Fruit fly (Drosophila melanogaster): ENCODE results near the gene Smg6.

The Smg6 gene

DNA sequence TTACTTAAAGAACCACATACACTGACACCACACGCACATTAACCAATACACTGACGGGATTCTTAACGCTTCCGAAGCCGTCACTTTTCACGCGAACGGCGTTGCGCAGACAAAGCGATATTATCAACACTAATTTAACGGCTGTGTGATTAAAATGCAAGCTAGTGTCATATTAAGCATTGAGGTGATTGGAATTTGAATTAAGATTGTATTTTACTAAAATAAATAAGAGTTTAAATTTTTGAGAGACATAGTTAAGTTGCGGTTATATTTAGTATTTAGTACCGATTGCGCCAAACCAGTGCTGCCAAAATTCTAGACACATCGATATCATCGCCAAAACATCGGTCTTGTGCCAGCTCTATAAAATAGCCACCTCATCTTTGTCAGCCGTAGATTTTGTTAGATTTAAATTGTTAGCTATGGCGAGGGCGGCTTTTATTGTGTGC lies 5.8 kb upstream of the Smg6 start, which contains the start of the genes Ythdf and bai (continued):
- peak; percentile 91 for TF ChIP-seq knrl (GFP tag; IDR thresholded peaks at IDR 0.05; ENCODE audit: partially characterized antibody)
- peak; percentile 78 for TF ChIP-seq HmgZ (tag; optimal IDR thresholded peaks at IDR 0.05)
- TF ChIP-seq danr (GFP tag; IDR thresholded peaks at IDR 0.05): no peak
- TF ChIP-seq CG12769 (tag; optimal IDR thresholded peaks at IDR 0.05): no peak
- peak; percentile 84 for TF ChIP-seq pzg (GFP tag; optimal IDR thresholded peaks at IDR 0.05)
- TF ChIP-seq CG11398 (GFP tag; optimal IDR thresholded peaks at IDR 0.05): peak; percentile 2
- peak; percentile 38 for TF ChIP-seq CG17829 (tag; optimal IDR thresholded peaks at IDR 0.05)
- TF ChIP-seq Camta (GFP tag; optimal IDR thresholded peaks at IDR 0.05): peak; percentile 30
- peak; percentile 47 for TF ChIP-seq Dp (GFP tag; optimal IDR thresholded peaks at IDR 0.05)
- no peak for TF ChIP-seq en (GFP tag; optimal IDR thresholded peaks at IDR 0.05)
- peak; percentile 74 for TF ChIP-seq CG2129 (GFP tag; IDR thresholded peaks at IDR 0.05; ENCODE audit: partially characterized antibody)
- TF ChIP-seq lab (GFP tag; optimal IDR thresholded peaks at IDR 0.05): no peak
- no peak for TF ChIP-seq al (GFP tag; IDR thresholded peaks at IDR 0.05)
- no peak for TF ChIP-seq CG13424 (tag; optimal IDR thresholded peaks at IDR 0.05)
- peak; percentile 14 for TF ChIP-seq Fer1 (GFP tag; optimal IDR thresholded peaks at IDR 0.05)
- no peak for TF ChIP-seq BtbVII (GFP tag; optimal IDR thresholded peaks at IDR 0.05)
- TF ChIP-seq phol (tag; optimal IDR thresholded peaks at IDR 0.05): peak; percentile 62
- peak; percentile 81 for TF ChIP-seq CG14710 (tag; optimal IDR thresholded peaks at IDR 0.05)
- peak; percentile 34 for TF ChIP-seq CG12942 (GFP tag; optimal IDR thresholded peaks at IDR 0.05)
- TF ChIP-seq NFAT (GFP tag; IDR thresholded peaks at IDR 0.05): no peak; the same call in 1 of the 2 replicates
- TF ChIP-seq Lim3 (GFP tag; IDR thresholded peaks at IDR 0.05): no peak
- no peak for TF ChIP-seq fru (optimal IDR thresholded peaks at IDR 0.05)
- no peak for TF ChIP-seq CG12104 (GFP tag; optimal IDR thresholded peaks at IDR 0.05)
- peak; percentile 81 for TF ChIP-seq hbn (GFP tag; IDR thresholded peaks at IDR 0.05; ENCODE audit: partially characterized antibody)
- TF ChIP-seq CG10147 (GFP tag; optimal IDR thresholded peaks at IDR 0.05): no peak
- TF ChIP-seq Dad (GFP tag; optimal IDR thresholded peaks at IDR 0.05): peak; percentile 27
- TF ChIP-seq CG9817 (tag; optimal IDR thresholded peaks at IDR 0.05): no peak
- no peak for TF ChIP-seq disco-r (GFP tag; optimal IDR thresholded peaks at IDR 0.05)
- TF ChIP-seq sens-2 (GFP tag; IDR thresholded peaks at IDR 0.05): no peak
- no peak for TF ChIP-seq rib (GFP tag; IDR thresholded peaks at IDR 0.05)
- peak; percentile 56 for TF ChIP-seq sob (GFP tag; IDR thresholded peaks at IDR 0.05)
- TF ChIP-seq lmd (GFP tag; IDR thresholded peaks at IDR 0.05): no peak; the same call in 1 of the 2 replicates
- TF ChIP-seq CG18599 (GFP tag; optimal IDR thresholded peaks at IDR 0.05): no peak
- no peak for TF ChIP-seq croc (GFP tag; conservative IDR thresholded peaks at IDR 0.05)
- peak; percentile 96 for TF ChIP-seq cg (GFP tag; optimal IDR thresholded peaks at IDR 0.05)
- peak; percentile 48; the same call in 1 of the 2 replicates for TF ChIP-seq CG32532 (GFP tag; IDR thresholded peaks at IDR 0.05)
- peak; percentile 80 for TF ChIP-seq CG34224 (GFP tag; IDR thresholded peaks at IDR 0.05; ENCODE audit: partially characterized antibody)
- no peak for TF ChIP-seq so (GFP tag; IDR thresholded peaks at IDR 0.05)
- TF ChIP-seq CG8359 (GFP tag; optimal IDR thresholded peaks at IDR 0.05; ENCODE audit: borderline replicate concordance): no peak
- TF ChIP-seq Rx (GFP tag; IDR thresholded peaks at IDR 0.05): no peak
- no peak for TF ChIP-seq CG12299 (tag; optimal IDR thresholded peaks at IDR 0.05)
- no peak for TF ChIP-seq H2.0 (GFP tag; IDR thresholded peaks at IDR 0.05)
- TF ChIP-seq CG32767 (GFP tag; IDR thresholded peaks at IDR 0.05): no peak
- no peak for TF ChIP-seq CG2889 (GFP tag; IDR thresholded peaks at IDR 0.05)
- no peak for TF ChIP-seq bowl (GFP tag; IDR thresholded peaks at IDR 0.05)
- peak; percentile 60 for TF ChIP-seq Doc3 (GFP tag; IDR thresholded peaks at IDR 0.05; ENCODE audit: partially characterized antibody)
- TF ChIP-seq Abd-B (GFP tag; optimal IDR thresholded peaks at IDR 0.05): no peak
- TF ChIP-seq CG31441 (GFP tag; IDR thresholded peaks at IDR 0.05): no peak
- TF ChIP-seq sima (GFP tag; optimal IDR thresholded peaks at IDR 0.05): no peak
- no peak for TF ChIP-seq CG13123 (GFP tag; optimal IDR thresholded peaks at IDR 0.05)
- no peak for TF ChIP-seq Neu2 (GFP tag; optimal IDR thresholded peaks at IDR 0.05; ENCODE audit: borderline replicate concordance)

All from whole organism, embryonic.